Worm (Caenorhabditis elegans) whole organism, L3 larva: ENCODE measurements around the gene mfsd-6.

Experiments
- ZK546.5 ChIP-seq: sonication (generic microtip); optimal IDR thresholded peaks from 2 replicates; lab custom pipeline; 2017; ENCODE audit warnings: missing biosample characterization, missing genetic modification characterization
- ceh-16 ChIP-seq: sonication (generic microtip); optimal IDR thresholded peaks from 2 replicates; lab custom pipeline; 2017; ENCODE audit warnings: missing biosample characterization, missing genetic modification characterization
- ceh-28 ChIP-seq: fragments of 150-350 bp; optimal IDR thresholded peaks from 2 replicates; lab custom pipeline; 2014; ENCODE audit warnings: missing biosample characterization, missing genetic modification reagents, missing genetic modification characterization
- ceh-9 ChIP-seq: sonication (generic microtip); optimal IDR thresholded peaks from 2 replicates; lab custom pipeline; 2018; ENCODE audit warnings: missing biosample characterization, missing genetic modification characterization
- egl-5 ChIP-seq: fragments of 150-350 bp; optimal IDR thresholded peaks from 2 replicates; lab custom pipeline; 2017; ENCODE audit warnings: missing biosample characterization, missing genetic modification reagents, missing genetic modification characterization, inconsistent platforms
- fos-1 ChIP-seq: fragments of 150-350 bp; optimal IDR thresholded peaks from 2 replicates; lab custom pipeline; 2014; ENCODE audit warnings: missing biosample characterization, missing genetic modification characterization
- lin-39 ChIP-seq: fragments of 150-350 bp; optimal IDR thresholded peaks from 2 replicates; lab custom pipeline; 2018; ENCODE audit warnings: missing biosample characterization, missing genetic modification reagents, missing genetic modification characterization
- nhr-11 ChIP-seq: fragments of 150-350 bp; optimal IDR thresholded peaks from 2 replicates; lab custom pipeline; 2014; ENCODE audit warnings: missing biosample characterization, missing genetic modification characterization
- nhr-76 ChIP-seq: fragments of 150-350 bp; sonication (generic microtip); optimal IDR thresholded peaks from 5 replicates; lab custom pipeline; 2014; ENCODE audit warnings: missing biosample characterization, missing genetic modification characterization
- snpc-4 ChIP-seq: fragments of 150-350 bp; optimal IDR thresholded peaks from 2 replicates; lab custom pipeline; 2014; ENCODE audit warnings: missing biosample characterization, missing genetic modification characterization
- ztf-4 ChIP-seq: fragments of 150-350 bp; optimal IDR thresholded peaks from 2 replicates; lab custom pipeline; 2014; ENCODE audit warnings: missing biosample characterization, missing genetic modification characterization

DNA sequence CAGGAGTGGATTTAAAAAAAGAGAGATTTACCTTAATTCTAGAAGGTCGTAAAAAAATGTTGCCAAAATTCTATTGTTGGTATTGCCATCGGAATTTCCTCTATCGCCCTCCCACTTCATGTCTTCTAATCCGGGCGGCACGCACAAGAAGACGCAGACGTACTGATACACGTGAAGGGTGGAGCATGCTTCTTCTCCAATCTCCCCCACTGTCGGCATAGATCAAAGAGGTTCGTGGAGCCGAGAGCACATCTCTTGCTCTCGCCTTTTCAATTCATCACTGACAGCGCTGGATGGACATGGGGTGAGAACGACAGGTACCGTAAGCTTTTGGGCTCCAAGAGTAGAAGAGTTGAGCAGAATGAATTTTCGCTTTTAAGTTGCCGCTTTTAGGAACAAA lies 42.7 kb downstream of the mfsd-6 start, which contains the start of gene lin-39:
- no peak for TF ChIP-seq ceh-9 (tag; lab: Kevin White, UChicago)
- no peak for TF ChIP-seq snpc-4 (tag; lab: Kevin White, UChicago)
- TF ChIP-seq lin-39 (tag; lab: Kevin White, UChicago), result no peak
- no peak for TF ChIP-seq nhr-11 (tag; lab: Kevin White, UChicago)
- no peak for TF ChIP-seq ceh-16 (tag; lab: Kevin White, UChicago)
- TF ChIP-seq ZK546.5 (tag; lab: Kevin White, UChicago), result no peak
- no peak for TF ChIP-seq fos-1 (tag; lab: Kevin White, UChicago)
- no peak for TF ChIP-seq ztf-4 (tag; lab: Kevin White, UChicago)
- TF ChIP-seq egl-5, result no peak
- no peak for TF ChIP-seq ceh-28
- no peak for TF ChIP-seq nhr-76 (tag; lab: Kevin White, UChicago)
